Fruit fly (Drosophila melanogaster) whole organism, embryonic: Measurements from ENCODE around the gene sordd2.
A peak's percentile ranks its signal among the peaks of the same experiment; 100 is the strongest.

Experiments
- Adf1 ChIP-seq: fragments of 200-800 bp; sonication (Bioruptor generic); IDR thresholded peaks from 2 replicates; pipeline ENCODE4 v1.3.6; 2022; ENCODE audit warnings: missing biosample characterization, missing genetic modification characterization
- Blimp-1 ChIP-seq: fragments of 200-800 bp; sonication (Bioruptor generic); optimal IDR thresholded peaks from 3 replicates; lab custom pipeline; 2018; ENCODE audit warnings: missing biosample characterization, missing genetic modification characterization, mild to moderate bottlenecking, moderate library complexity, missing genetic modification reagents
- CG10267 ChIP-seq: fragments of 200-800 bp; sonication (Bioruptor generic); optimal IDR thresholded peaks from 2 replicates; lab custom pipeline; 2018; ENCODE audit warnings: missing biosample characterization, mild to moderate bottlenecking, missing genetic modification characterization, moderate library complexity
- CG11695 ChIP-seq: fragments of 200-800 bp; sonication (Bioruptor generic); IDR thresholded peaks from 3 replicates; pipeline ENCODE4 v1.3.6; 2022; ENCODE audit warnings: missing biosample characterization, missing genetic modification characterization
- CG1233 ChIP-seq: fragments of 200-800 bp; sonication (Bioruptor generic); optimal IDR thresholded peaks from 4 replicates; lab custom pipeline; 2018; ENCODE audit warnings: missing biosample characterization, mild to moderate bottlenecking, missing genetic modification characterization
- CG13296 ChIP-seq: fragments of 200-800 bp; sonication (Bioruptor generic); optimal IDR thresholded peaks from 3 replicates; lab custom pipeline; 2018; ENCODE audit warnings: missing biosample characterization, mild to moderate bottlenecking, missing genetic modification characterization
- CG1602 ChIP-seq: fragments of 200-800 bp; sonication (Bioruptor generic); optimal IDR thresholded peaks from 3 replicates; lab custom pipeline; 2016; ENCODE audit warnings: missing biosample characterization, missing genetic modification characterization
- CG16813 ChIP-seq: fragments of 200-800 bp; sonication (Bioruptor generic); IDR thresholded peaks from 3 replicates; pipeline ENCODE4 v1.3.6; 2022; ENCODE audit warnings: missing biosample characterization, missing genetic modification characterization; ENCODE audit not compliant: partially characterized antibody
- CG16815 ChIP-seq: fragments of 200-800 bp; sonication (Bioruptor generic); optimal IDR thresholded peaks from 3 replicates; lab custom pipeline; 2017; ENCODE audit warnings: missing biosample characterization, mild to moderate bottlenecking, missing genetic modification characterization
- CG17361 ChIP-seq: fragments of 200-800 bp; sonication (Bioruptor generic); IDR thresholded peaks from 3 replicates; pipeline ENCODE4 v1.3.6; 2022; ENCODE audit warnings: missing biosample characterization, missing genetic modification characterization
- CG18262 ChIP-seq: fragments of 200-800 bp; optimal IDR thresholded peaks from 3 replicates; lab custom pipeline; 2019; ENCODE audit warnings: missing biosample characterization, mild to moderate bottlenecking, missing genetic modification characterization, moderate library complexity
- CG2199 ChIP-seq: fragments of 200-800 bp; sonication (Bioruptor generic); IDR thresholded peaks from 3 replicates; pipeline ENCODE4 v1.3.6; 2022; ENCODE audit warnings: missing biosample characterization, missing genetic modification characterization
- CG2678 ChIP-seq: fragments of 200-800 bp; sonication (Bioruptor generic); optimal IDR thresholded peaks from 3 replicates; lab custom pipeline; 2019; ENCODE audit warnings: missing biosample characterization, mild to moderate bottlenecking, missing genetic modification characterization, moderate library complexity
- CG31365 ChIP-seq: fragments of 200-800 bp; sonication (Bioruptor generic); optimal IDR thresholded peaks from 2 replicates; lab custom pipeline; 2018; ENCODE audit warnings: missing biosample characterization, mild to moderate bottlenecking, missing genetic modification characterization
- CG3281 ChIP-seq: fragments of 200-800 bp; sonication (Bioruptor generic); optimal IDR thresholded peaks from 3 replicates; lab custom pipeline; 2017; ENCODE audit warnings: missing biosample characterization, mild to moderate bottlenecking, missing genetic modification characterization
- CG5180 ChIP-seq: fragments of 200-800 bp; sonication (Bioruptor generic); optimal IDR thresholded peaks from 3 replicates; lab custom pipeline; 2017; ENCODE audit warnings: missing biosample characterization, missing genetic modification characterization, mild to moderate bottlenecking, moderate library complexity, missing genetic modification reagents
- CG7786 ChIP-seq: fragments of 200-800 bp; sonication (Bioruptor generic); optimal IDR thresholded peaks from 2 replicates; lab custom pipeline; 2016; ENCODE audit warnings: missing biosample characterization, missing genetic modification characterization
- CHES-1-like ChIP-seq: fragments of 200-800 bp; sonication (Bioruptor generic); optimal IDR thresholded peaks from 2 replicates; lab custom pipeline; 2016; ENCODE audit warnings: missing biosample characterization, missing genetic modification characterization
- D19A ChIP-seq: fragments of 200-800 bp; optimal IDR thresholded peaks from 3 replicates; lab custom pipeline; 2019; ENCODE audit warnings: missing biosample characterization, mild to moderate bottlenecking, missing genetic modification characterization, moderate library complexity
- Deaf1 ChIP-seq: fragments of 200-800 bp; optimal IDR thresholded peaks from 3 replicates; lab custom pipeline; 2019; ENCODE audit warnings: missing biosample characterization, mild to moderate bottlenecking, missing genetic modification characterization, moderate library complexity
- Elba2 ChIP-seq: fragments of 200-800 bp; sonication (Bioruptor generic); optimal IDR thresholded peaks from 3 replicates; lab custom pipeline; 2016; ENCODE audit warnings: missing biosample characterization, missing genetic modification characterization
- HLH3B ChIP-seq: fragments of 200-800 bp; sonication (Bioruptor generic); IDR thresholded peaks from 2 replicates; pipeline ENCODE4 v1.3.6; 2022; ENCODE audit warnings: missing biosample characterization, missing genetic modification characterization
- HLH54F ChIP-seq: fragments of 200-800 bp; sonication (Bioruptor generic); optimal IDR thresholded peaks from 3 replicates; lab custom pipeline; 2016; ENCODE audit warnings: missing biosample characterization, missing genetic modification characterization
- MBD-R2 ChIP-seq: fragments of 200-800 bp; sonication (Bioruptor generic); IDR thresholded peaks from 2 replicates; pipeline ENCODE4 v1.3.6; 2022; ENCODE audit warnings: missing biosample characterization, missing genetic modification characterization
- Med ChIP-seq: fragments of 200-800 bp; sonication (Bioruptor generic); peaks from one replicate; lab custom pipeline; 2016; ENCODE audit warnings: missing biosample characterization, missing genetic modification characterization, mild to moderate bottlenecking, inconsistent platforms, moderate library complexity
- Trl ChIP-seq, 3 experiments: fragments of >200 bp in 2 of 3; fragments of 200-800 bp in 1 of 3; sonication (Bioruptor generic) in 1 of 3; optimal IDR thresholded peaks; 2 replicates in 1 of 3; 3 replicates in 2 of 3; lab custom pipeline; 2016 to 2017; ENCODE audit warnings: missing biosample characterization in 1 of 3, missing genetic modification characterization in 1 of 3
- Xbp1 ChIP-seq: fragments of 200-800 bp; sonication (Bioruptor generic); optimal IDR thresholded peaks from 3 replicates; lab custom pipeline; 2016; ENCODE audit warnings: missing biosample characterization, mild to moderate bottlenecking, missing genetic modification characterization
- Xrp1 ChIP-seq: fragments of 200-800 bp; sonication (Bioruptor generic); IDR thresholded peaks from 2 replicates; pipeline ENCODE4 v1.3.6; 2022; ENCODE audit warnings: missing biosample characterization, missing genetic modification characterization
- abd-A ChIP-seq: fragments of 200-800 bp; sonication (Bioruptor generic); optimal IDR thresholded peaks from 3 replicates; lab custom pipeline; 2019; ENCODE audit warnings: missing biosample characterization, mild to moderate bottlenecking, missing genetic modification characterization, moderate library complexity
- cg ChIP-seq: fragments of 200-800 bp; sonication (Bioruptor generic); optimal IDR thresholded peaks from 3 replicates; lab custom pipeline; 2019; ENCODE audit warnings: missing biosample characterization, mild to moderate bottlenecking, missing genetic modification characterization, moderate library complexity
- eve ChIP-seq, 2 experiments: fragments of >200 bp; optimal IDR thresholded peaks; 2 replicates each; lab custom pipeline; 2017; ENCODE audit warnings: missing biosample characterization in 2 of 2, missing genetic modification characterization in 2 of 2
- insv ChIP-seq, 2 experiments: fragments of 200-800 bp; sonication (Bioruptor generic); optimal IDR thresholded peaks; 3 replicates each; lab custom pipeline; 2016 to 2018; ENCODE audit warnings: missing biosample characterization in 2 of 2, missing genetic modification characterization in 2 of 2
- knrl ChIP-seq: fragments of 200-800 bp; sonication (Bioruptor generic); IDR thresholded peaks from 3 replicates; pipeline ENCODE4 v1.3.6; 2022; ENCODE audit warnings: missing biosample characterization, missing genetic modification characterization; ENCODE audit not compliant: partially characterized antibody
- lilli ChIP-seq: fragments of 200-800 bp; sonication (Bioruptor generic); optimal IDR thresholded peaks from 3 replicates; lab custom pipeline; 2016; ENCODE audit warnings: missing biosample characterization, missing genetic modification characterization
- lola ChIP-seq, 3 experiments: fragments of >200 bp in 2 of 3; fragments of 200-800 bp in 1 of 3; sonication (Bioruptor generic) in 1 of 3; optimal IDR thresholded peaks; 2 replicates each; lab custom pipeline; 2017 to 2019; ENCODE audit warnings: missing biosample characterization in 3 of 3, missing genetic modification characterization in 3 of 3, mild to moderate bottlenecking in 1 of 3, moderate library complexity in 1 of 3
- maf-S ChIP-seq: fragments of 200-800 bp; sonication (Bioruptor generic); optimal IDR thresholded peaks from 2 replicates; lab custom pipeline; 2016; ENCODE audit warnings: missing biosample characterization, missing genetic modification characterization
- nerfin-1 ChIP-seq: fragments of 200-800 bp; sonication (Bioruptor generic); optimal IDR thresholded peaks from 3 replicates; lab custom pipeline; 2019; ENCODE audit warnings: missing biosample characterization, mild to moderate bottlenecking, missing genetic modification characterization, moderate library complexity
- p53 ChIP-seq: fragments of 200-800 bp; sonication (Bioruptor generic); optimal IDR thresholded peaks from 2 replicates; lab custom pipeline; 2016; ENCODE audit warnings: missing biosample characterization, missing genetic modification characterization
- pan ChIP-seq, 4 experiments: fragments of >200 bp in 3 of 4; fragments of 200-800 bp in 1 of 4; sonication (Bioruptor generic) in 1 of 4; optimal IDR thresholded peaks in 3 of 4; IDR thresholded peaks in 1 of 4; 2 replicates each; pipeline versions ENCODE4 v1.3.6 to Lab custom; 2017 to 2022; ENCODE audit warnings: missing biosample characterization in 2 of 4, missing genetic modification characterization in 2 of 4, mixed read lengths in 1 of 4
- pros ChIP-seq: fragments of 200-800 bp; sonication (Bioruptor generic); optimal IDR thresholded peaks from 3 replicates; lab custom pipeline; 2019; ENCODE audit warnings: missing biosample characterization, mild to moderate bottlenecking, missing genetic modification characterization, moderate library complexity
- row ChIP-seq: fragments of 200-800 bp; sonication (Bioruptor generic); IDR thresholded peaks from 3 replicates; pipeline ENCODE4 v1.3.6; 2022; ENCODE audit warnings: missing biosample characterization, missing genetic modification characterization
- schlank ChIP-seq: fragments of 200-800 bp; sonication (Bioruptor generic); optimal IDR thresholded peaks from 2 replicates; lab custom pipeline; 2018; ENCODE audit warnings: missing biosample characterization, mild to moderate bottlenecking, missing genetic modification characterization
- sd ChIP-seq: fragments of 200-800 bp; sonication (Bioruptor generic); optimal IDR thresholded peaks from 3 replicates; lab custom pipeline; 2018; ENCODE audit warnings: missing biosample characterization, mild to moderate bottlenecking, missing genetic modification characterization, moderate library complexity
- sens ChIP-seq: fragments of 200-800 bp; sonication (Bioruptor generic); peaks from one replicate; lab custom pipeline; 2016; ENCODE audit warnings: missing biosample characterization, missing genetic modification characterization
- sens-2 ChIP-seq: fragments of 200-800 bp; sonication (Bioruptor generic); IDR thresholded peaks from 2 replicates; pipeline ENCODE4 v1.3.6; 2022; ENCODE audit warnings: missing biosample characterization, missing genetic modification characterization
- z ChIP-seq: fragments of 200-800 bp; sonication (Bioruptor generic); IDR thresholded peaks from 3 replicates; pipeline ENCODE4 v1.3.6; 2022; ENCODE audit warnings: missing biosample characterization, missing genetic modification characterization

Gene sordd2

DNA sequence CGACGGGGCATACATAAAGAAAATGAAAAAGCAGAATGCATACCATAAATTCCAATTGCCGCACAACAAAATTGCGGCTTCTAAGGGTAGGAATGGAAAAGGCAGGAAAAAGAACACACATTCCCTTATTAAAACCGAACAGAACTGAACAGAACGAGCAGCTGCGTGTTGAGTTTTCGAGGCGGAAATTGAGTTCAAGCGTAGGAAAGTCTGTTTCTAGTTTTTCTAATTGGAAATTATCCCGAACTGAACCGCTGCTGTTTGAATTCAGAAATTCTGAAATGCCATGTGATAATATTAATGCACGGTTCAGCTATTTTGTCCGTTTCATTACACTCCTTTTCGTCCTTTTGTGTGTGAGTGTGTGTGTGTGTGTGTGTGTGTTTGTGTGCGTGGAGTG is 17.9 kb upstream of the sordd2 start:
- TF ChIP-seq cg: peak; percentile 60
- TF ChIP-seq Adf1 (GFP tag; lab: Robert Waterston, UW): no peak
- TF ChIP-seq insv (GFP tag; optimal IDR thresholded peaks at IDR 0.05; lab: Kevin White, UChicago): peak; percentile 46 to 94
- peak; percentile 78 for TF ChIP-seq Elba2 (GFP tag; lab: Kevin White, UChicago)
- TF ChIP-seq Xrp1: no peak
- TF ChIP-seq nerfin-1: peak; percentile 95
- peak; percentile 94 for TF ChIP-seq pros
- no peak for TF ChIP-seq CG16813 (GFP tag; lab: Robert Waterston, UW)
- TF ChIP-seq sd (tag; lab: Kevin White, UChicago): peak; percentile 95
- no peak for TF ChIP-seq lilli (GFP tag; lab: Kevin White, UChicago)
- TF ChIP-seq CG2199 (GFP tag; lab: Robert Waterston, UW): peak; percentile 62; the same call in 2 of the 3 replicates

DNA sequence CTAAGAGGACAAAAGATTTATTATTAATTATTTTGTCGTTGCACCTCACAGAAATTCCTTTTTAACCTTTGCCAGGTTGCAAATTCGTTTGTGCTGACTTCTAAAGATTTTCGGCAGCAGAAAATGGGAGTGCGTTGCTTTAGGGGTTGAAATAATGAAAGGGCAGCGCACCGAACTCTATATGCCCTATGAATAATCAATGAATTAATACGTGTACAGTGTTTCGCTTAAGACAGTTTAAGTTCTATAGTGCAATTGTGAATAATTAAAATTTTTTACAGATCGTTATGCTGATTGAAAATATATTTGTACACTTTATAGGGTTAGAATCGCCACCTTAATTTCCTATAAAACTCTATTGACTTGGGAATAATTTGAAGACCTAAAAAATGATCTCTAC is 17.2 kb upstream of the sordd2 start:
- TF ChIP-seq CG1602 (no peak), p53 (GFP tag; lab: Kevin White, UChicago) (no peak), CG7786 (no peak), sens (GFP tag; lab: Kevin White, UChicago) (peak; percentile 53), CHES-1-like (no peak), pan (optimal IDR thresholded peaks at IDR 0.05; lab: Kevin White, UChicago) (no peak), pan (GFP tag; optimal IDR thresholded peaks at IDR 0.05 in 1 of 2, IDR thresholded peaks at IDR 0.05 in 1 of 2) (no peak), Med (peak; percentile 58), CG16815 (no peak), knrl (no peak), HLH3B (GFP tag; lab: Robert Waterston, UW) (no peak), schlank (no peak), eve (GFP tag; optimal IDR thresholded peaks at IDR 0.05; lab: Kevin White, UChicago) (no peak), CG17361 (no peak), Xbp1 (GFP tag; lab: Kevin White, UChicago) (no peak), CG18262 (tag; lab: Kevin White, UChicago) (peak; percentile 13), row (GFP tag; lab: Robert Waterston, UW) (peak; percentile 35; the same call in 1 of the 3 replicates), D19A (tag; lab: Kevin White, UChicago) (peak; percentile 98)

DNA sequence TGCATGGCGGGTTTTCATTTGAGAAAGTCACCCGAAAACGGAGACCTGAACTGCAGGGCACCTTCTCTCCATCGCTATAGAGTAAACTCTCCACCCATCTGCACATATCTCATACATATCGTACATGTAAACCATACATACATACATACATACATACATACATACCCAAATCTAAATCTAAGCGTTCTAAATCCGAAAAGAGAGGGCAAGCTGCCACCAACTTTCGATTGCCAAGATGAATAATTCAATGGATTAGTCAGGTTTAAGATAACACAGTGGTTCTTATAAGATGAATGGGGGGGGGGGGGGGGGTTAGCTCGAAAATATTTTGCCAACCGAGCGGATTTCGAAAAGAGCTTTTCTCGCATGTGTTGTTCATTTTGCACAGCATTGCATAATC is 15.5 kb upstream of the sordd2 start:
- TF ChIP-seq sd (tag; lab: Kevin White, UChicago) (peak; percentile 21), Blimp-1 (GFP tag; lab: Kevin White, UChicago) (peak; percentile 73), cg (peak; percentile 58), CG13296 (GFP tag; lab: Kevin White, UChicago) (no peak)

DNA sequence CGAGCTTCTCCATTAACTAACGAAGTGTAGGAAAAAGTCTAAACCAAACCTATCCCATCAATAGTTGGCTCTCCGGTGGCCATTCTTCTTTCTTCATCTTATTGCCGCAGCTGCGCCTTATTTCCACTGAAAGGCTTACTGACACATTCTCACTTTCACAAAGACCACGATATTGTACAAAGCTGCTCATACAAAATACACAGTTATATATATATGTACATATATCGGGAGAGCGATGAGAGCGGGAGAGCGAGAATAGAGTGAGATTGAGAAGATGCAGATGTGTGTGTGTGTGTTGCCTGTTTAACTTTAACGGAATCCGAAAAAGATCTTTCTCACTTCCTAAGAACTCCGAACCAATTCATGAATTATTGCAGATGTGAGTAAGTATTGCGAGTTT is 14.3 kb upstream of the sordd2 start:
- TF ChIP-seq HLH54F (GFP tag; lab: Kevin White, UChicago) (no peak), maf-S (no peak), CG11695 (GFP tag; lab: Robert Waterston, UW) (no peak), CG3281 (GFP tag; lab: Kevin White, UChicago) (no peak), pros (peak; percentile 61), z (GFP tag; lab: Robert Waterston, UW) (0 out of 3 replicates have a peak, but pooled peaks have one; percentile 58), Deaf1 (tag; lab: Kevin White, UChicago) (peak; percentile 9), sd (tag; lab: Kevin White, UChicago) (peak; percentile 66), CG5180 (GFP tag; lab: Kevin White, UChicago) (peak; percentile 11), CG31365 (tag; lab: Kevin White, UChicago) (no peak), sens-2 (GFP tag; lab: Robert Waterston, UW) (no peak), lola (GFP tag; optimal IDR thresholded peaks at IDR 0.05; lab: Kevin White, UChicago) (no peak), CG1233 (GFP tag; lab: Kevin White, UChicago) (no peak), MBD-R2 (GFP tag; lab: Robert Waterston, UW) (no peak), insv (GFP tag; optimal IDR thresholded peaks at IDR 0.05; lab: Kevin White, UChicago) (peak in 1 of 2 experiments; percentile 5), CG2678 (tag; lab: Kevin White, UChicago) (no peak), CG10267 (tag; lab: Kevin White, UChicago) (no peak), abd-A (tag; lab: Kevin White, UChicago) (peak; percentile 20), Trl (optimal IDR thresholded peaks at IDR 0.05; lab: Kevin White, UChicago) (peak; percentile 85 to 90), Trl (GFP tag; optimal IDR thresholded peaks at IDR 0.05; lab: Kevin White, UChicago) (no peak)
